Fruit fly (Drosophila melanogaster) ovary, adult (tissue): ENCODE results near the gene Gr39a.

Experiments
- CG17801 ChIP-seq: fragments of 200-800 bp; optimal IDR thresholded peaks from 2 replicates; lab custom pipeline; 2019; ENCODE audit warnings: missing biosample characterization, mild to moderate bottlenecking, missing genetic modification characterization, moderate library complexity; ENCODE audit not compliant: partially characterized antibody

Gr39a gene

DNA sequence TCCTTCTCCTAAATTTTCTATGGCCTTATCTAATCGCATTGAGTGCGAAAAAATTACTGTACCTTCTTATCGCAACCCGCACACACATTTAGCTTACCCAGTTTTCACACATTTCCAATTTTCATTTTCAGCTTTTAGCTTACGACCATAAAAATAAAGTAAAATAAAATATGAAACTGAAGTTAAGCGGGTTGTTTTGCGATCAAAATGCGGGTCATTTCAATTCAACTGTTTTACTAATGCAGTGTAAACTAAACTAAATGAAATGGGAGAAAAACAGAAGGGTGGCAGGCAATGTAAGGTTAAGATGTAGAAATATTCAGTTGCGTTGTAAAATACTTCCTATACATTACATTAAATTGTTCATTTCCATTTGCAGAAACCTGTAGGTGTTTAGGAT lies 31.6 kb downstream of the Gr39a start:
- TF ChIP-seq CG17801 (GFP tag; lab: Kevin White, UChicago): no peak

DNA sequence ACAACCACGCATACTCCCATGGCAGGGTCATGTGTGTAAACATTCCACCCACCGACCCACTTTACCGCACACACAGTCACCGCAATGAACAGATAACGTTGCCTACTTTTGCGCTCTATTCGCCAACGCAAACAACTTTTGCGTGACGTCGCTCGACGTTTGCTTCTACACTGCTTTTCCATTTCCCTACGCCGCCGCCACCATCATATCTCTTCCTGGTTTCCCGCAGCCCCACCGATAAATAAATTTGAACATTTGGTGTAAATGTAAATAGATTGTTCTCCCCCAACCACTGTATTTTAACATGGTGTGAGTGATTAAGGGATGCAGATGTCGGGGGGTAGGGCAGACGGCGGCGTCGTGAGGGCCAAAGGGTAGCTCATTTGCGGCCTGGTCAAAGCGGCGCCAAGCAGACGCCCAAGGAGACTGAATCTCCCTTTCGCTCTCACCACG lies 33.9 kb downstream of the Gr39a start:
- no peak for TF ChIP-seq CG17801 (GFP tag; lab: Kevin White, UChicago)

DNA sequence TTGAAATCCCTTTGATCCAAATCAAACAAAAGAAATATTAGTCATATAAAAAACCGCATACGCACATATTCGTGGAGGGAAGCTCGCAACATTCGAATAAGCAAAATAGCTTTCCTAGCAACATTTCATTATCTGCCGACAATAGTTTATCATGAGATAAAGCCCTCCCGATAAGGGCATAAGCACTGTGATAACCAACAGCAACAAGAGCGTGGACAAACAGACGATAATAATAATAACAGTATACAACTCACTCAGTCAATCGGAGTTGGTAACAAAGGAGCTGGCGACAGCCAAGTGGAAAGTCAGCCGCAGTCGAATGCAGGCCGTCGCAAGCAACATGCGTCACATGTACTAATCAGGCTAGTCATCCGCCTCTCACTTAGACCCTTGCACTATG lies 38.8 kb downstream of the Gr39a start:
- no peak for TF ChIP-seq CG17801 (GFP tag; lab: Kevin White, UChicago)

DNA sequence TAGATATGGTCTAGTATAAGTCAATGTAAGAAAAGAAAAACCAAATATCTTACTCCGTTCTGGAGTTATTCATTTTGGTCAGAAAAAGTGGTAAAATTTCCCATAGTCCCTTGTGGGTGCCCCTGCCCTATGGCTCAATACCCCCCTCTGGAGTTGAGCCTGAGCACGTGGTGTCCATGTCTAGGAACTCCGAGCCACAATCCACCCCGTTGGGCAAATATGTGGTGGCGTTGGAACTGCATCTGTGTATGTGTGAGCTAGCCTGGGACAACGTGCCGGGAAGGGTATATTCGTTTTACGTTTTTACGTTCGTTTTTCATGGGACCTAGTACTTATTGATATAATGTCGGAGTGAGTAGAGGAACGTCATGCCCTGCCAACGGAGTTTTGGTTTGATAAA lies 40.3 kb downstream of the Gr39a start:
- no peak for TF ChIP-seq CG17801 (GFP tag; lab: Kevin White, UChicago)

DNA sequence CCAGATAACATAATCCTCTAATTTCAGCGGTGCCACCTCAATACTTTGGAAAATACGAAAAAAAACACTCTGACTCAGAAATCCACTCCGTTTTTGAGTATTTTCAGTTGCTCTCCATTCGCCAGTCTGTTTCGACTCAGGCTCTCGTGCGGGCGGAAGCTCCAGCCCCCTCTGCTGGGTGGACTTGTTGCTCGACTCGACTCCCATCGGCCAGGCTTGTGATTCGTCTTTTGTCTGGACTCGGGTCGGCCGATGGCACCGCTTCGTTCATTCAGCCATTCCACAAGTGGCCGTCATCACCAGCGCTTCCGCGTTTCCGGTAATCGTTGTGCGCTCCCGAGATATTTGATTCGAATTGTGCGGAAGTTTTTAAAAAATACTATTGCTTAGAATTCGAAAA lies 41.0 kb downstream of the Gr39a start, which contains the start of gene dimm:
TSS of gene dimm (plus strand) at position 255 of the 400 bp plus-strand sequence.
- TF ChIP-seq CG17801 (GFP tag; lab: Kevin White, UChicago): no peak

DNA sequence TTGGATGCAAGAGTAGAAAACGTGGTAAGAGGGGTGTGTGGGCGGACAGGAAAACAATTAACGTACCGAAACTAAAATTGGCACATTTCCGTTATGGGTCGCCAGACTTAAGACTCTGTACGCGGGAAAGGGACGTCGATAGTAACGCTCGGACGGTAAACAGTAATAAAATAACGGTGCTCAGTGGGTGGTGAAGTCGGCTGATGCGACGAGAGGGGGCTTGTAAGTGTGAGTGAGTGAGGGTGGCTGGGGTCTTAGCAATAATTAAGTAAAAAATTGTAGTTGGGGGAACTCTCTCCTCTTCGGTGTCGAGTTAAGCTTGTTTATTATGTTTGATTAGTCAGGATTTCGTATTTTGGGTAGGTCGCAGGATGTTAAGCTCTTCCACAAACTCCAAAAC lies 51.2 kb downstream of the Gr39a start:
- TF ChIP-seq CG17801 (GFP tag; lab: Kevin White, UChicago): no peak

DNA sequence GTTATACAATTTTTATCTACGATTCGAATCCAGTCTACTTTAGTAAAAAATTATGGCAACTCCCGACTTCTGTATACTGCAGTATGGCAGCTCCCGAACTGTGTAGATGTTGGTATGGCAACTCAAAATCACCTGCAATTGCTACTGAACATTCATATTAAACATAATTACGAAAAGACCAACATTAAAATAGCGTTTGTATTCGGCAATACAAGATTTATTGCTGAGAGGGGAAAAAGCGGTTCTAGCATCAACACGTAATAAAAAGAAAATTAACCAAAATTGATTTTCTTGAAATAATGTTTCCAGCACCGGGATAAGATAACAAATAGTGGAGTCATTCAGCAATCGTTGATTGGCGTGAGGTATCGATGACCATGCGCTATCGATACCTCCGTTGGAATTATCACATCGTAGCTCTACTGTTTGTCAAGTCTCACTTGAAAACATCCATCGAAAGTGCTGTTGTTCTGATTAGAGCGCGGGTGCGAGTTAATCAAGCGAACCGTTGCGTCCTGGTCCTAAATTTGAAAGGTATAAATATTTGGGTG lies 53.7 kb downstream of the Gr39a start, which contains the start of gene Tsp39D:
TSS of gene Tsp39D (plus strand) at position 405 of the 551 bp plus-strand sequence.
- peak; percentile 20 for TF ChIP-seq CG17801 (GFP tag; lab: Kevin White, UChicago)
